Fruit fly (Drosophila melanogaster) whole organism, prepupa: ENCODE data around the gene Tmep.

Experiments used
- CG11762 ChIP-seq: fragments of 200-800 bp; sonication (Bioruptor generic); optimal IDR thresholded peaks from 3 replicates; lab custom pipeline; 2016; ENCODE audit warnings: missing biosample characterization, missing genetic modification characterization; ENCODE audit not compliant: insufficient read depth
- CG16779 ChIP-seq: fragments of 200-800 bp; sonication (Bioruptor generic); optimal IDR thresholded peaks from 3 replicates; lab custom pipeline; 2017; ENCODE audit warnings: missing biosample characterization, mild to moderate bottlenecking, missing genetic modification characterization
- CG34406 ChIP-seq: fragments of 200-800 bp; sonication (Bioruptor generic); optimal IDR thresholded peaks from 3 replicates; lab custom pipeline; 2016; ENCODE audit warnings: missing biosample characterization, missing genetic modification characterization
- Eip78C ChIP-seq: fragments of 200-800 bp; sonication (Bioruptor generic); peaks from one replicate; lab custom pipeline; 2016; ENCODE audit warnings: missing biosample characterization, missing genetic modification characterization
- Smox ChIP-seq: fragments of 200-800 bp; sonication (Bioruptor generic); optimal IDR thresholded peaks from 3 replicates; lab custom pipeline; 2016; ENCODE audit warnings: missing biosample characterization, missing genetic modification characterization
- achi ChIP-seq: fragments of 200-800 bp; sonication (Bioruptor generic); optimal IDR thresholded peaks from 3 replicates; lab custom pipeline; 2016; ENCODE audit warnings: missing biosample characterization, missing genetic modification characterization
- acj6 ChIP-seq: fragments of 200-800 bp; sonication (Bioruptor generic); optimal IDR thresholded peaks from 3 replicates; lab custom pipeline; 2016; ENCODE audit warnings: missing biosample characterization, missing genetic modification characterization
- cyc ChIP-seq: fragments of 200-800 bp; sonication (Bioruptor generic); optimal IDR thresholded peaks from 3 replicates; lab custom pipeline; 2016; ENCODE audit warnings: missing biosample characterization, missing genetic modification characterization
- fd85E ChIP-seq: fragments of 200-800 bp; sonication (Bioruptor generic); optimal IDR thresholded peaks from 3 replicates; lab custom pipeline; 2016; ENCODE audit warnings: missing biosample characterization, missing genetic modification characterization
- salr ChIP-seq, 2 experiments: fragments of 200-800 bp; sonication (Bioruptor generic); optimal IDR thresholded peaks; 3 replicates each; lab custom pipeline; 2016 to 2018; ENCODE audit warnings: missing biosample characterization in 2 of 2, missing genetic modification characterization in 2 of 2, mild to moderate bottlenecking in 1 of 2

DNA sequence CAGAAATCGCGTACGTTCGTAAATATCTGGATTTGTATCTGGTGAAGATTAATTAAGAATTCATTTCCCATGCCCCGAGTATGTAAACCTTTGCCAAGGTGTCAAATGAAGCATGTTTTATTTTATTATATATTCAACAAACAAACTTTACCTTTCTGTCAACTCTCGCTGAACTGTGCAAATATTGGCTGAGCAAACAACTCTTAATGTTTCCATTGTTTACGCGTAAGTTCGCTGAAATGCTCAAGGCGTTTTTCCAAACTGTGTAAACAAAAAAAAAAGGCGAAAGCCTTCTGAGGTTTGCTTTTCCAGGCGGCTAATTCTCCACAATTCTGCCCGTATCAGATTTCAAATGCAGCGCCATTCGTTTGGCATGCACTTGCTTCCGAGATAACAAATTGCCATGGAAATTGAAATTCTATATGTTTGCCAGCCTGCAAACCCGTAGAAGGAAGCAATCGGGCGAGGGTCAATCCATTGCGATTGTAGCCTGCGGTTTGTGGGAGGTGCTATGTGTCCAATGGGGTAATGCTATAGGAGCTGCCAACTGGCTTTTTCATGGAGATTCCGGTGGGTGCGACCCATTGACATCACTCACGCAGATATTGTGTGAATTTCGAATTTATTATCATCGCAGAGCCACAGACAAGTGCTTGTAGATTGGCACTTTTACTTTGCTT, 22.9 kb downstream of the Tmep start:
- peak; percentile 85 for TF ChIP-seq CG34406 (GFP tag; lab: Kevin White, UChicago)
- TF ChIP-seq cyc (GFP tag; lab: Kevin White, UChicago): peak; percentile 51
- peak; percentile 68 for TF ChIP-seq achi (GFP tag; lab: Kevin White, UChicago)
- no peak for TF ChIP-seq Smox (GFP tag; lab: Kevin White, UChicago)
- TF ChIP-seq CG16779 (tag; lab: Kevin White, UChicago): peak; percentile 62
- TF ChIP-seq salr (GFP tag; optimal IDR thresholded peaks at IDR 0.05; lab: Kevin White, UChicago): peak; percentile 29 to 80
- TF ChIP-seq CG11762 (GFP tag; lab: Kevin White, UChicago): peak; percentile 64
- TF ChIP-seq fd85E (GFP tag; lab: Kevin White, UChicago): peak; percentile 57
- peak; percentile 70 for TF ChIP-seq acj6 (GFP tag; lab: Kevin White, UChicago)
- peak; percentile 94 for TF ChIP-seq Eip78C (GFP tag; lab: Kevin White, UChicago)
